Worm (Caenorhabditis elegans): ENCODE results near the gene clec-50.

DNA sequence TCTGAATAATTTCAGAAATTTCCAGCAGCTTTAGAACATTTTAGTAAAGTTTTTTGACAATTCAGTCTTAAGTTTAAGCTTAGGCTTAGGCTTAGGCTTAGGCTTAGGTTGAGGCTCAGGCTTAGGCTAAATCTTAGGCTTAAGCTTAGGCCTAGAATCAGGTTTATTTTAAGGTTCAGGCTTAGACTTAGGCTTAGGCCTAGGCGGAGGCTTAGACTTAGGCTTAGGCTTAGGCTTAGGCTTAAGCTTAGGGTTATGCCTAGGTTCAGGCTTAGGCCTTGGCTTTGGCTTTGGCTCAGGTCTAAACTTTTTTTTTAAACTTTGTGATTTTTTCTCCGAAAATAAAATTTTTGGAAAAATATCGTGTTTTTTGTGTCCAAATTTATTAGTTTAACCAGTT is 36.5 kb downstream of the clec-50 start:
- TF ChIP-seq nfya-2 (GFP tag; IDR thresholded peaks at IDR 0.05) (no peak), cebp-1 (GFP tag; IDR thresholded peaks at IDR 0.05) (no peak), cebp-1 (tag; optimal IDR thresholded peaks at IDR 0.05) (no peak), akir-1 (GFP tag; optimal IDR thresholded peaks at IDR 0.05) (no peak)

All from whole organism, young adult.